Fruit fly (Drosophila melanogaster): ENCODE measurements around the gene Trp1.

Trp1 gene

DNA sequence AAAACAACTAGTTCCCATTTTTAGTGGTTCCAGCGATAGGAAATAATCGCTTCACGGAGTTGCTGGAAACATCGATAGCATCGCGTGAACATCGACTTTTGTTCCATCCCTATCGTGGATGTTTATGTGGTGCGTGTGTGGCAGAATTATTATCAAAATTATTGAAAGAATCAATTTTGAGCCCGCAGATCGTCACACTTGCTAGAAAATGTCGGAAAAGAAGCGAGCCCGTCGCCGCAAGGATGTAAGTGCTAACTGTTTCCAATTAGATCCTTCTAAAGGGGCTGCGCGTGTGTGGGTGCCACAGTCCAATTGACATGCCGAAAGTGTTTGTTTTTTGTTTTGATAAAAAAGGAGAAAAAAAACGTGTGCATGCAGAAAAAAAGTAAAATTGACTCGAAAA, at the start of gene Trp1 (continued):
- TF ChIP-seq CG3281 (GFP tag; optimal IDR thresholded peaks at IDR 0.05), result no peak
- no peak for TF ChIP-seq klu (GFP tag; IDR thresholded peaks at IDR 0.05)
- no peak for TF ChIP-seq kay (GFP tag; optimal IDR thresholded peaks at IDR 0.05)
- TF ChIP-seq CG8359 (GFP tag; optimal IDR thresholded peaks at IDR 0.05; ENCODE audit: borderline replicate concordance), result no peak
- no peak for TF ChIP-seq esg (GFP tag; conservative IDR thresholded peaks at IDR 0.05)
- TF ChIP-seq CG2875 (GFP tag; optimal IDR thresholded peaks at IDR 0.05), result no peak
- TF ChIP-seq Asciz (GFP tag; optimal IDR thresholded peaks at IDR 0.05), result no peak
- TF ChIP-seq CG1792 (GFP tag; optimal IDR thresholded peaks at IDR 0.05), result no peak
- no peak for TF ChIP-seq CG10366 (GFP tag; IDR thresholded peaks at IDR 0.05)
- TF ChIP-seq maf-S (GFP tag; optimal IDR thresholded peaks at IDR 0.05), result no peak
- no peak for TF ChIP-seq Meics (GFP tag; optimal IDR thresholded peaks at IDR 0.05)
- no peak for TF ChIP-seq ci (GFP tag; IDR thresholded peaks at IDR 0.05)
- TF ChIP-seq CG13296 (GFP tag; optimal IDR thresholded peaks at IDR 0.05), result no peak
- no peak for TF ChIP-seq btn (GFP tag; optimal IDR thresholded peaks at IDR 0.05)
- TF ChIP-seq abd-A (tag; optimal IDR thresholded peaks at IDR 0.05), result peak; percentile 57
- peak; percentile 99 for TF ChIP-seq CG15514 (GFP tag; optimal IDR thresholded peaks at IDR 0.05)
- no peak for TF ChIP-seq CG1529 (GFP tag; optimal IDR thresholded peaks at IDR 0.05)
- no peak for TF ChIP-seq CG2712 (tag; optimal IDR thresholded peaks at IDR 0.05)
- no peak for TF ChIP-seq Atf6 (GFP tag; IDR thresholded peaks at IDR 0.05)
- no peak for TF ChIP-seq dmrt11E (tag; optimal IDR thresholded peaks at IDR 0.05)
- no peak for TF ChIP-seq slbo (GFP tag; IDR thresholded peaks at IDR 0.05)
- no peak for TF ChIP-seq H2.0 (GFP tag; IDR thresholded peaks at IDR 0.05)
- peak; percentile 28 for TF ChIP-seq CG9437 (GFP tag; optimal IDR thresholded peaks at IDR 0.05)
- TF ChIP-seq CG31441 (GFP tag; IDR thresholded peaks at IDR 0.05), result no peak
- no peak for TF ChIP-seq mirr (GFP tag; optimal IDR thresholded peaks at IDR 0.05)
- TF ChIP-seq CG13775 (GFP tag; optimal IDR thresholded peaks at IDR 0.05), result no peak
- TF ChIP-seq stwl (tag; optimal IDR thresholded peaks at IDR 0.05), result peak; percentile 63
- no peak for TF ChIP-seq CG10147 (GFP tag; optimal IDR thresholded peaks at IDR 0.05)
- no peak for TF ChIP-seq gsb-n (tag; optimal IDR thresholded peaks at IDR 0.05)
- TF ChIP-seq YL-1 (GFP tag; optimal IDR thresholded peaks at IDR 0.05), result peak; percentile 73
- no peak for TF ChIP-seq lab (GFP tag; optimal IDR thresholded peaks at IDR 0.05)
- TF ChIP-seq CG12942 (GFP tag; optimal IDR thresholded peaks at IDR 0.05), result no peak
- no peak for TF ChIP-seq Hand (GFP tag; optimal IDR thresholded peaks at IDR 0.05)
- no peak for TF ChIP-seq D19B (GFP tag; optimal IDR thresholded peaks at IDR 0.05)
- no peak for TF ChIP-seq Poxn (GFP tag; IDR thresholded peaks at IDR 0.05)
- no peak for TF ChIP-seq Blimp-1 (GFP tag; optimal IDR thresholded peaks at IDR 0.05)
- no peak for TF ChIP-seq CG8944 (GFP tag; optimal IDR thresholded peaks at IDR 0.05)
- peak; percentile 87 for TF ChIP-seq hbn (GFP tag; IDR thresholded peaks at IDR 0.05; ENCODE audit: partially characterized antibody)
- TF ChIP-seq shn (GFP tag; optimal IDR thresholded peaks at IDR 0.05), result no peak
- no peak for TF ChIP-seq Jarid2 (GFP tag; optimal IDR thresholded peaks at IDR 0.05)
- no peak for TF ChIP-seq lmd (GFP tag; IDR thresholded peaks at IDR 0.05)
- no peak for TF ChIP-seq CG18476 (GFP tag; optimal IDR thresholded peaks at IDR 0.05)
- peak; percentile 21; the same call in 1 of the 2 replicates for TF ChIP-seq Drgx (GFP tag; IDR thresholded peaks at IDR 0.05)
- no peak for TF ChIP-seq usp (GFP tag; optimal IDR thresholded peaks at IDR 0.05)
- no peak for TF ChIP-seq CG17359 (tag; optimal IDR thresholded peaks at IDR 0.05)
- TF ChIP-seq CG10321 (GFP tag; IDR thresholded peaks at IDR 0.05), result no peak
- no peak for TF ChIP-seq CG4424 (GFP tag; optimal IDR thresholded peaks at IDR 0.05)
- no peak for TF ChIP-seq CG10274 (GFP tag; optimal IDR thresholded peaks at IDR 0.05)
- TF ChIP-seq Six4 (GFP tag; optimal IDR thresholded peaks at IDR 0.05), result no peak
- TF ChIP-seq CG4707 (GFP tag; optimal IDR thresholded peaks at IDR 0.05), result no peak
- TF ChIP-seq CG2129 (GFP tag; IDR thresholded peaks at IDR 0.05; ENCODE audit: partially characterized antibody), result peak; percentile 84
- no peak for TF ChIP-seq CG11456 (GFP tag; IDR thresholded peaks at IDR 0.05)
